Worm (Caenorhabditis elegans): ENCODE measurements around the gene irld-51.

DNA sequence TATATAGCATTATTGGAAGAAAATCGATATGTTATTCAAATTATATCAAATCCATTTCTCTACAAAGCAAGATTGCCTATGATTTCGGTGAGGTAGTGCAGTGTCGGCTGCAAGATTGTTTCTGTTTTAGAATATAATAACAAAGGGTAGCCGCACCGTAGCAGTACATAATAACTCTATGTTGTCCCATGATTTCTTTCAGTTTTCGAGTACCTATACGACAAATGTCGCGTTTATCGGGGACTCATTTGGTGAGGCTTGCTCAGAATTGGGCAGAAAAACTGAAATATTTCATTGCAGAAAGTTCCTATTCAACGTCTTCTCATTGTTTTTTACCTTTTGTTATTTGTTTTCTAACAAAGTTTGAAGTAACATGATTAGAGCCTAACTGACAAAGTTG is 6.1 kb downstream of the irld-51 start, which contains the start of gene srw-79:
- TF ChIP-seq ztf-4 (tag; optimal IDR thresholded peaks at IDR 0.05) (no peak), aly-2 (tag; optimal IDR thresholded peaks at IDR 0.05) (no peak), C04F5.9 (tag; optimal IDR thresholded peaks at IDR 0.05) (no peak)

All from whole organism, L1 larva.